Worm (Caenorhabditis elegans) whole organism, young adult: ENCODE results near the gene col-116.
A peak's percentile ranks its signal among the peaks of the same experiment; 100 is the strongest.

Experiments
- B0019.2 ChIP-seq: fragments of 200-800 bp; sonication (Bioruptor generic); conservative IDR thresholded peaks from 2 replicates; pipeline ENCODE4 v1.3.6; 2022; ENCODE audit warnings: missing genetic modification reagents, missing genetic modification characterization, missing compliant biosample characterization
- B0035.1 ChIP-seq: sonication (generic microtip); optimal IDR thresholded peaks from 2 replicates; lab custom pipeline; 2016; ENCODE audit warnings: missing genetic modification characterization, mild to moderate bottlenecking, missing compliant biosample characterization, missing genotype, missing genetic modification reagents
- B0261.1 ChIP-seq: sonication (generic microtip); optimal IDR thresholded peaks from 2 replicates; lab custom pipeline; 2016; ENCODE audit warnings: mild to moderate bottlenecking, missing genetic modification characterization, moderate library complexity, missing compliant biosample characterization
- B0336.3 ChIP-seq: fragments of 200-800 bp; sonication (Bioruptor generic); IDR thresholded peaks from 2 replicates; pipeline ENCODE4 v1.3.6; 2022; ENCODE audit warnings: missing genetic modification characterization, missing compliant biosample characterization
- F10E7.11 ChIP-seq: sonication (generic microtip); optimal IDR thresholded peaks from 2 replicates; lab custom pipeline; 2017; ENCODE audit warnings: mild to moderate bottlenecking, missing genetic modification characterization, moderate library complexity, missing compliant biosample characterization
- F52B5.7 ChIP-seq: sonication (generic microtip); optimal IDR thresholded peaks from 2 replicates; lab custom pipeline; 2016; ENCODE audit warnings: mild to moderate bottlenecking, missing genetic modification characterization, missing compliant biosample characterization
- K12H6.12 ChIP-seq: fragments of 200-800 bp; sonication (Bioruptor generic); optimal IDR thresholded peaks from 2 replicates; lab custom pipeline; 2018; ENCODE audit warnings: mild to moderate bottlenecking, missing genetic modification characterization, missing compliant biosample characterization
- T07F8.4 ChIP-seq: sonication (generic microtip); optimal IDR thresholded peaks from 2 replicates; lab custom pipeline; 2016; ENCODE audit warnings: mild to moderate bottlenecking, missing genetic modification characterization, moderate library complexity, missing compliant biosample characterization
- T26A5.8 ChIP-seq: sonication (generic microtip); optimal IDR thresholded peaks from 2 replicates; lab custom pipeline; 2016; ENCODE audit warnings: missing genetic modification characterization, missing compliant biosample characterization
- Y56A3A.18 ChIP-seq: fragments of 200-800 bp; sonication (Bioruptor generic); IDR thresholded peaks from 2 replicates; pipeline ENCODE4 v1.3.6; 2022; ENCODE audit warnings: missing genetic modification reagents, missing genetic modification characterization, missing compliant biosample characterization
- akir-1 ChIP-seq: fragments of 200-800 bp; sonication (Bioruptor generic); optimal IDR thresholded peaks from 2 replicates; lab custom pipeline; 2018; ENCODE audit warnings: mild to moderate bottlenecking, missing genetic modification characterization, moderate library complexity, missing compliant biosample characterization
- ama-1 ChIP-seq, 3 experiments: fragments of 150-350 bp in 1 of 3; sonication (generic microtip) in 2 of 3; optimal IDR thresholded peaks; 2 replicates each; lab custom pipeline; 2014 to 2018; ENCODE audit warnings: missing biosample characterization in 2 of 3, missing genetic modification characterization in 2 of 3, missing genetic modification reagents in 2 of 3
- aptf-2 ChIP-seq: fragments of 200-800 bp; sonication (Bioruptor generic); conservative IDR thresholded peaks from 2 replicates; pipeline ENCODE4 v1.3.6; 2022; ENCODE audit warnings: missing genetic modification reagents, missing genetic modification characterization, missing compliant biosample characterization
- atf-7 ChIP-seq: sonication (generic microtip); optimal IDR thresholded peaks from 2 replicates; lab custom pipeline; 2017; ENCODE audit warnings: mild to moderate bottlenecking, missing genetic modification characterization, missing compliant biosample characterization
- athp-1 ChIP-seq: sonication (generic microtip); optimal IDR thresholded peaks from 2 replicates; lab custom pipeline; 2017; ENCODE audit warnings: mild to moderate bottlenecking, missing genetic modification characterization, missing compliant biosample characterization
- attf-3 ChIP-seq: fragments of 200-800 bp; sonication (Bioruptor generic); conservative IDR thresholded peaks from 2 replicates; pipeline ENCODE4 v1.3.6; 2022; ENCODE audit warnings: missing genetic modification reagents, missing genetic modification characterization, missing compliant biosample characterization
- ccch-3 ChIP-seq: fragments of 200-800 bp; sonication (Bioruptor generic); optimal IDR thresholded peaks from 2 replicates; lab custom pipeline; 2018; ENCODE audit warnings: mild to moderate bottlenecking, missing genetic modification characterization, missing compliant biosample characterization
- ceh-79 ChIP-seq: sonication (generic microtip); optimal IDR thresholded peaks from 2 replicates; lab custom pipeline; 2017; ENCODE audit warnings: mild to moderate bottlenecking, missing genetic modification characterization, missing compliant biosample characterization
- ceh-91 ChIP-seq: fragments of 200-800 bp; sonication (Bioruptor generic); IDR thresholded peaks from 2 replicates; pipeline ENCODE4 v1.3.6; 2022; ENCODE audit warnings: missing genetic modification reagents, missing genetic modification characterization, missing compliant biosample characterization
- chd-7 ChIP-seq: sonication (generic microtip); optimal IDR thresholded peaks from 2 replicates; lab custom pipeline; 2016; ENCODE audit warnings: mild to moderate bottlenecking, missing genetic modification characterization, moderate library complexity, missing compliant biosample characterization
- dpff-1 ChIP-seq: sonication (generic microtip); optimal IDR thresholded peaks from 2 replicates; lab custom pipeline; 2017; ENCODE audit warnings: mild to moderate bottlenecking, missing genetic modification characterization, missing compliant biosample characterization
- egl-18 ChIP-seq: fragments of 200-800 bp; sonication (Bioruptor generic); IDR thresholded peaks from 2 replicates; pipeline ENCODE4 v1.3.6; 2022; ENCODE audit warnings: missing genetic modification reagents, missing genetic modification characterization, missing compliant biosample characterization
- egrh-3 ChIP-seq: fragments of 200-800 bp; sonication (Bioruptor generic); IDR thresholded peaks from 2 replicates; pipeline ENCODE4 v1.3.6; 2022; ENCODE audit warnings: missing genetic modification reagents, missing genetic modification characterization, missing compliant biosample characterization
- gei-17 ChIP-seq: fragments of 200-800 bp; sonication (Bioruptor generic); optimal IDR thresholded peaks from 2 replicates; lab custom pipeline; 2018; ENCODE audit warnings: mild to moderate bottlenecking, missing genetic modification characterization, missing compliant biosample characterization
- hlh-26 ChIP-seq: fragments of 200-800 bp; sonication (Bioruptor generic); conservative IDR thresholded peaks from 2 replicates; pipeline ENCODE4 v1.3.6; 2022; ENCODE audit warnings: missing genetic modification reagents, missing genetic modification characterization, missing compliant biosample characterization
- hrde-1 ChIP-seq: sonication (generic microtip); optimal IDR thresholded peaks from 2 replicates; lab custom pipeline; 2016; ENCODE audit warnings: missing genetic modification characterization, mild to moderate bottlenecking, missing compliant biosample characterization, moderate library complexity, missing genotype, missing genetic modification reagents, borderline replicate concordance
- hsf-1 ChIP-seq: fragments of 200-800 bp; sonication (Bioruptor generic); IDR thresholded peaks from 2 replicates; pipeline ENCODE4 v1.3.6; 2022; ENCODE audit warnings: missing genetic modification reagents, missing genetic modification characterization, missing compliant biosample characterization
- lin-40 ChIP-seq: sonication (generic microtip); optimal IDR thresholded peaks from 2 replicates; lab custom pipeline; 2016; ENCODE audit warnings: missing genetic modification characterization, mild to moderate bottlenecking, missing compliant biosample characterization, missing genotype, missing genetic modification reagents
- madf-3 ChIP-seq: fragments of 200-800 bp; sonication (Bioruptor generic); IDR thresholded peaks from 2 replicates; pipeline ENCODE4 v1.3.6; 2022; ENCODE audit warnings: missing genetic modification reagents, missing genetic modification characterization, missing compliant biosample characterization
- madf-6 ChIP-seq: fragments of 200-800 bp; sonication (Bioruptor generic); IDR thresholded peaks from 2 replicates; pipeline ENCODE4 v1.3.6; 2022; ENCODE audit warnings: missing genetic modification reagents, missing genetic modification characterization, missing compliant biosample characterization
- mel-28 ChIP-seq: sonication (generic microtip); optimal IDR thresholded peaks from 2 replicates; lab custom pipeline; 2016; ENCODE audit warnings: borderline replicate concordance, mild to moderate bottlenecking, missing genetic modification characterization, missing compliant biosample characterization
- mxl-1 ChIP-seq: sonication (generic microtip); optimal IDR thresholded peaks from 2 replicates; lab custom pipeline; 2016; ENCODE audit warnings: missing genetic modification characterization, missing compliant biosample characterization
- nfya-1 ChIP-seq: sonication (generic microtip); optimal IDR thresholded peaks from 2 replicates; lab custom pipeline; 2017; ENCODE audit warnings: antibody characterized with exemption, missing compliant biosample characterization, missing genetic modification characterization, borderline replicate concordance; ENCODE audit not compliant: insufficient read depth
- nhr-120 ChIP-seq: fragments of 200-800 bp; sonication (Bioruptor generic); IDR thresholded peaks from 2 replicates; pipeline ENCODE4 v1.3.6; 2022; ENCODE audit warnings: missing genetic modification characterization, missing compliant biosample characterization
- nhr-80 ChIP-seq: sonication (generic microtip); optimal IDR thresholded peaks from 2 replicates; lab custom pipeline; 2016; ENCODE audit warnings: missing genetic modification characterization, missing compliant biosample characterization
- pbrm-1 ChIP-seq: fragments of 200-800 bp; sonication (Bioruptor generic); IDR thresholded peaks from 2 replicates; pipeline ENCODE4 v1.3.6; 2022; ENCODE audit warnings: missing genetic modification reagents, missing genetic modification characterization, missing compliant biosample characterization
- rpc-1 ChIP-seq, 2 experiments: fragments of 150-350 bp in 1 of 2; sonication (generic microtip) in 1 of 2; optimal IDR thresholded peaks; 2 replicates each; lab custom pipeline; 2014 to 2018; ENCODE audit warnings: missing biosample characterization in 1 of 2, missing genetic modification characterization in 1 of 2, missing genetic modification reagents in 1 of 2, missing genotype in 1 of 2
- sdz-38 ChIP-seq: sonication (generic microtip); optimal IDR thresholded peaks from 2 replicates; lab custom pipeline; 2016; ENCODE audit warnings: missing genotype, missing genetic modification characterization, missing compliant biosample characterization
- sea-2 ChIP-seq: fragments of 200-800 bp; sonication (Bioruptor generic); IDR thresholded peaks from 2 replicates; pipeline ENCODE4 v1.3.6; 2022; ENCODE audit warnings: missing genetic modification characterization, missing compliant biosample characterization
- sptf-2 ChIP-seq: fragments of 200-800 bp; sonication (Bioruptor generic); optimal IDR thresholded peaks from 2 replicates; lab custom pipeline; 2018; ENCODE audit warnings: mild to moderate bottlenecking, missing genetic modification characterization, missing compliant biosample characterization
- tlf-1 ChIP-seq: fragments of 200-800 bp; sonication (Bioruptor generic); optimal IDR thresholded peaks from 2 replicates; lab custom pipeline; 2018; ENCODE audit warnings: mild to moderate bottlenecking, missing genetic modification characterization, missing compliant biosample characterization
- zfh-2 ChIP-seq: fragments of 200-800 bp; sonication (Bioruptor generic); conservative IDR thresholded peaks from 2 replicates; pipeline ENCODE4 v1.3.6; 2022; ENCODE audit warnings: missing genetic modification reagents, missing genetic modification characterization, missing compliant biosample characterization
- zim-3 ChIP-seq: sonication (generic microtip); optimal IDR thresholded peaks from 2 replicates; lab custom pipeline; 2017; ENCODE audit warnings: mild to moderate bottlenecking, missing genetic modification characterization, moderate library complexity, missing compliant biosample characterization
- ztf-26 ChIP-seq: sonication (generic microtip); optimal IDR thresholded peaks from 2 replicates; lab custom pipeline; 2017; ENCODE audit warnings: missing genetic modification characterization, missing compliant biosample characterization
- ztf-28 ChIP-seq: fragments of 200-800 bp; sonication (Bioruptor generic); IDR thresholded peaks from 2 replicates; pipeline ENCODE4 v1.3.6; 2022; ENCODE audit warnings: missing genetic modification reagents, missing genetic modification characterization, missing compliant biosample characterization
- ztf-3 ChIP-seq: fragments of 200-800 bp; sonication (Bioruptor generic); optimal IDR thresholded peaks from 2 replicates; lab custom pipeline; 2018; ENCODE audit warnings: mild to moderate bottlenecking, missing genetic modification characterization, missing compliant biosample characterization

The col-116 gene

ce11 chrIV:8369135-8369534 is 13.4 kb downstream of the col-116 start, which contains the start of gene D2096.6 (continued):
- no peak for TF ChIP-seq ztf-3 (GFP tag; lab: Kevin White, UChicago)
- TF ChIP-seq akir-1 (GFP tag; lab: Kevin White, UChicago), result no peak
- no peak for TF ChIP-seq sdz-38 (tag; lab: Kevin White, UChicago)

- TF ChIP-seq zim-3, result peak; percentile 75
- TF ChIP-seq ztf-28 (GFP tag; lab: Robert Waterston, UW), result no peak
- peak; percentile 31 for TF ChIP-seq atf-7
- no peak for TF ChIP-seq hsf-1 (GFP tag; lab: Robert Waterston, UW)
- peak; percentile 62; the same call in 1 of the 2 replicates for TF ChIP-seq pbrm-1 (GFP tag; lab: Robert Waterston, UW)
- TF ChIP-seq sea-2 (GFP tag; lab: Robert Waterston, UW), result no peak
- TF ChIP-seq dpff-1 (tag; lab: Kevin White, UChicago), result no peak
- peak; percentile 42 for TF ChIP-seq ztf-26 (tag; lab: Kevin White, UChicago)
- TF ChIP-seq madf-6 (GFP tag; lab: Robert Waterston, UW), result peak; percentile 58; the same call in 1 of the 2 replicates
- no peak for TF ChIP-seq gei-17
- TF ChIP-seq aptf-2 (GFP tag; lab: Robert Waterston, UW), result no peak
- no peak for TF ChIP-seq zfh-2
- peak; percentile 87 for TF ChIP-seq rpc-1 (optimal IDR thresholded peaks at IDR 0.05; lab: Kevin White, UChicago)
- peak; percentile 86 for TF ChIP-seq rpc-1 (tag; optimal IDR thresholded peaks at IDR 0.05; lab: Kevin White, UChicago)
- TF ChIP-seq F52B5.7 (tag; lab: Kevin White, UChicago), result peak; percentile 74
- no peak for TF ChIP-seq ztf-3 (GFP tag; lab: Kevin White, UChicago)
- no peak for TF ChIP-seq nhr-120 (GFP tag; lab: Robert Waterston, UW)
- TF ChIP-seq mxl-1 (tag; lab: Kevin White, UChicago), result peak; percentile 76
- TF ChIP-seq ceh-79 (tag; lab: Kevin White, UChicago), result peak; percentile 56
- TF ChIP-seq K12H6.12 (tag; lab: Kevin White, UChicago), result peak; percentile 9
- TF ChIP-seq B0035.1, result peak; percentile 29
- TF ChIP-seq T26A5.8 (tag; lab: Kevin White, UChicago), result no peak
- TF ChIP-seq B0261.1, result peak; percentile 77
- TF ChIP-seq lin-40, result peak; percentile 64
- no peak for TF ChIP-seq hlh-26 (GFP tag; lab: Robert Waterston, UW)
- TF ChIP-seq akir-1 (GFP tag; lab: Kevin White, UChicago), result no peak
- TF ChIP-seq sptf-2 (GFP tag; lab: Kevin White, UChicago), result peak; percentile 49
- TF ChIP-seq tlf-1, result peak; percentile 24
- TF ChIP-seq ceh-91 (GFP tag; lab: Robert Waterston, UW), result no peak
- peak; percentile 50 for TF ChIP-seq ccch-3 (GFP tag; lab: Kevin White, UChicago)
- TF ChIP-seq egrh-3, result no peak
- TF ChIP-seq hrde-1 (tag; lab: Kevin White, UChicago), result peak; percentile 78
- peak; percentile 23 for TF ChIP-seq ama-1 (optimal IDR thresholded peaks at IDR 0.05; lab: Kevin White, UChicago)
- TF ChIP-seq ama-1 (GFP tag; optimal IDR thresholded peaks at IDR 0.05; lab: Kevin White, UChicago), result peak; percentile 46 to 65
- no peak for TF ChIP-seq madf-3 (GFP tag; lab: Robert Waterston, UW)
- no peak for TF ChIP-seq F10E7.11 (tag; lab: Kevin White, UChicago)
- TF ChIP-seq nhr-80 (tag; lab: Kevin White, UChicago), result peak; percentile 60
- no peak for TF ChIP-seq mel-28 (tag; lab: Kevin White, UChicago)
- peak; percentile 80 for TF ChIP-seq athp-1
- no peak for TF ChIP-seq egl-18 (GFP tag; lab: Robert Waterston, UW)
- peak; percentile 76 for TF ChIP-seq T07F8.4 (tag; lab: Kevin White, UChicago)
- TF ChIP-seq Y56A3A.18 (GFP tag; lab: Robert Waterston, UW), result 0 out of 2 replicates have a peak, but pooled peaks have one; percentile 35
- TF ChIP-seq chd-7 (tag; lab: Kevin White, UChicago), result peak; percentile 60
- TF ChIP-seq B0019.2 (GFP tag; lab: Robert Waterston, UW), result no peak; the same call in 1 of the 2 replicates
- TF ChIP-seq B0336.3 (GFP tag; lab: Robert Waterston, UW), result peak; percentile 83
- TF ChIP-seq nfya-1 (tag; lab: Kevin White, UChicago), result no peak
- peak; percentile 67 for TF ChIP-seq attf-3 (GFP tag; lab: Robert Waterston, UW)
Measured at ce11 chrIV:8375381-8375780, 19.7 kb downstream of the col-116 start.
